Worm (Caenorhabditis elegans) whole organism, midembryonic: ENCODE data around the gene sqst-1.

Source experiments
- T22C8.4 ChIP-seq: fragments of 200-800 bp; sonication (Bioruptor generic); IDR thresholded peaks from 2 replicates; pipeline ENCODE4 v1.3.6; 2022; ENCODE audit warnings: missing genetic modification characterization, missing compliant biosample characterization
- cog-1 ChIP-seq: sonication (generic microtip); optimal IDR thresholded peaks from 2 replicates; lab custom pipeline; 2016; ENCODE audit warnings: missing genetic modification characterization, missing compliant biosample characterization
- flt-1 ChIP-seq: fragments of 200-800 bp; sonication (Bioruptor generic); IDR thresholded peaks from 2 replicates; pipeline ENCODE4 v1.3.6; 2022; ENCODE audit warnings: missing genetic modification characterization, missing compliant biosample characterization
- klf-2 ChIP-seq: fragments of 200-800 bp; sonication (Bioruptor generic); conservative IDR thresholded peaks from 2 replicates; pipeline ENCODE4 v1.3.6; 2022; ENCODE audit warnings: missing genetic modification reagents, missing genetic modification characterization, missing compliant biosample characterization
- med-1 ChIP-seq: sonication (generic microtip); optimal IDR thresholded peaks from 2 replicates; lab custom pipeline; 2017; ENCODE audit warnings: missing genetic modification characterization, mild to moderate bottlenecking, missing compliant biosample characterization, antibody characterized with exemption, missing genetic modification reagents; ENCODE audit not compliant: insufficient read depth
- ref-1 ChIP-seq: fragments of 200-800 bp; sonication (Bioruptor generic); conservative IDR thresholded peaks from 2 replicates; pipeline ENCODE4 v1.3.6; 2022; ENCODE audit warnings: missing genetic modification reagents, missing genetic modification characterization, missing compliant biosample characterization
- tab-1 ChIP-seq: fragments of 200-800 bp; sonication (Bioruptor generic); IDR thresholded peaks from 2 replicates; pipeline ENCODE4 v1.3.6; 2022; ENCODE audit warnings: missing genetic modification characterization, missing compliant biosample characterization
- ztf-23 ChIP-seq: fragments of 200-800 bp; sonication (Bioruptor generic); IDR thresholded peaks from 2 replicates; pipeline ENCODE4 v1.3.6; 2022; ENCODE audit warnings: missing genetic modification reagents, missing genetic modification characterization, missing compliant biosample characterization
- ztf-29 ChIP-seq: fragments of 200-800 bp; sonication (Bioruptor generic); IDR thresholded peaks from 2 replicates; pipeline ENCODE4 v1.3.6; 2022; ENCODE audit warnings: missing genetic modification reagents, missing genetic modification characterization, missing compliant biosample characterization

Gene sqst-1

ce11 chrIV:12040431-12040830, 6.3 kb downstream of the sqst-1 start:
- TF ChIP-seq flt-1 (GFP tag; lab: Robert Waterston, UW), result no peak
- TF ChIP-seq ref-1 (GFP tag; lab: Robert Waterston, UW), result no peak
- TF ChIP-seq T22C8.4, result no peak
- TF ChIP-seq ztf-23, result no peak
- no peak for TF ChIP-seq med-1
- TF ChIP-seq tab-1 (GFP tag; lab: Robert Waterston, UW), result no peak
- TF ChIP-seq cog-1, result no peak
- TF ChIP-seq ztf-29 (GFP tag; lab: Robert Waterston, UW), result no peak
- TF ChIP-seq klf-2, result no peak

ce11 chrIV:12043054-12043453, 9.0 kb downstream of the sqst-1 start:
- TF ChIP-seq cog-1, result no peak

ce11 chrIV:12044844-12045738, 11.0 kb downstream of the sqst-1 start:
- TF ChIP-seq med-1, result no peak
- no peak for TF ChIP-seq flt-1 (GFP tag; lab: Robert Waterston, UW)

ce11 chrIV:12046524-12047203, 12.6 kb downstream of the sqst-1 start, which contains the start of gene T12G3.2:
Gene T12G3.2 (minus strand): TSS chrIV:12046967.
- TF ChIP-seq flt-1 (GFP tag; lab: Robert Waterston, UW), result no peak
- no peak for TF ChIP-seq ref-1 (GFP tag; lab: Robert Waterston, UW)
- TF ChIP-seq T22C8.4, result no peak
- no peak for TF ChIP-seq ztf-29 (GFP tag; lab: Robert Waterston, UW)
- TF ChIP-seq tab-1 (GFP tag; lab: Robert Waterston, UW), result no peak
- TF ChIP-seq med-1, result no peak
- TF ChIP-seq ztf-23, result no peak
- TF ChIP-seq cog-1, result no peak
- TF ChIP-seq klf-2, result no peak

- no peak for TF ChIP-seq T22C8.4
- TF ChIP-seq ref-1 (GFP tag; lab: Robert Waterston, UW), result no peak
- TF ChIP-seq klf-2, result no peak
- no peak for TF ChIP-seq flt-1 (GFP tag; lab: Robert Waterston, UW)
- no peak for TF ChIP-seq ztf-23
- TF ChIP-seq cog-1, result no peak
- no peak for TF ChIP-seq tab-1 (GFP tag; lab: Robert Waterston, UW)
- TF ChIP-seq med-1, result no peak
- TF ChIP-seq ztf-29 (GFP tag; lab: Robert Waterston, UW), result no peak
Measured at ce11 chrIV:12047552-12048347, 13.7 kb downstream of the sqst-1 start, which contains the start of gene T12G3.4. Gene T12G3.4 (plus strand): TSS chrIV:12048256.

ce11 chrIV:12051049-12051792, 17.1 kb downstream of the sqst-1 start, which contains the start of the genes bre-5 and spt-5:
Gene bre-5 (minus strand): TSS chrIV:12051215.
Gene spt-5 (plus strand): TSS chrIV:12051491.
- TF ChIP-seq cog-1, result no peak
- peak; percentile 53; the same call in 1 of the 2 replicates for TF ChIP-seq T22C8.4
- TF ChIP-seq ref-1 (GFP tag; lab: Robert Waterston, UW), result no peak
- no peak for TF ChIP-seq med-1
- no peak for TF ChIP-seq ztf-23

- no peak for TF ChIP-seq ref-1 (GFP tag; lab: Robert Waterston, UW)
- TF ChIP-seq T22C8.4, result no peak
- TF ChIP-seq ztf-29 (GFP tag; lab: Robert Waterston, UW), result no peak
- no peak for TF ChIP-seq tab-1 (GFP tag; lab: Robert Waterston, UW)
- TF ChIP-seq klf-2, result no peak
- TF ChIP-seq med-1, result no peak
- no peak for TF ChIP-seq flt-1 (GFP tag; lab: Robert Waterston, UW)
Measured at ce11 chrIV:12052461-12052860, 18.4 kb downstream of the sqst-1 start.

ce11 chrIV:12056603-12057002, 22.5 kb downstream of the sqst-1 start, which contains the start of gene K08E4.2:
Gene K08E4.2 (minus strand): TSS chrIV:12056656.
- no peak for TF ChIP-seq ref-1 (GFP tag; lab: Robert Waterston, UW)
- TF ChIP-seq cog-1, result no peak
- TF ChIP-seq klf-2, result no peak
- TF ChIP-seq flt-1 (GFP tag; lab: Robert Waterston, UW), result no peak
- no peak for TF ChIP-seq tab-1 (GFP tag; lab: Robert Waterston, UW)
- TF ChIP-seq T22C8.4, result no peak
- no peak for TF ChIP-seq med-1
- TF ChIP-seq ztf-29 (GFP tag; lab: Robert Waterston, UW), result no peak
- no peak for TF ChIP-seq ztf-23

ce11 chrIV:12057508-12057907, 23.4 kb downstream of the sqst-1 start, which contains the start of gene K08E4.3:
Gene K08E4.3 (plus strand): TSS chrIV:12057742.
- no peak for TF ChIP-seq ref-1 (GFP tag; lab: Robert Waterston, UW)
- TF ChIP-seq ztf-29 (GFP tag; lab: Robert Waterston, UW), result no peak
- no peak for TF ChIP-seq flt-1 (GFP tag; lab: Robert Waterston, UW)
- no peak for TF ChIP-seq T22C8.4
- no peak for TF ChIP-seq ztf-23
- no peak for TF ChIP-seq klf-2
- no peak for TF ChIP-seq tab-1 (GFP tag; lab: Robert Waterston, UW)
- TF ChIP-seq med-1, result no peak
- TF ChIP-seq cog-1, result no peak
